Fruit fly (Drosophila melanogaster) whole organism: Measurements from ENCODE around the gene Fancm.

Source experiments
- CG8478 ChIP-seq: fragments of >200 bp; optimal IDR thresholded peaks from 2 replicates; lab custom pipeline; 2018; ENCODE audit warnings: inconsistent platforms
- pan ChIP-seq: fragments of >200 bp; optimal IDR thresholded peaks from 2 replicates; lab custom pipeline; 2017
- psq ChIP-seq: fragments of >200 bp; optimal IDR thresholded peaks from 2 replicates; lab custom pipeline; 2017

dm6 chr3R:21534256-21534655 is 52.1 kb downstream of the Fancm start:
- TF ChIP-seq psq (lab: Kevin White, UChicago) (no peak), pan (lab: Kevin White, UChicago) (no peak), CG8478 (lab: Kevin White, UChicago) (no peak)
